Worm (Caenorhabditis elegans): ENCODE data around the gene srg-11.

DNA sequence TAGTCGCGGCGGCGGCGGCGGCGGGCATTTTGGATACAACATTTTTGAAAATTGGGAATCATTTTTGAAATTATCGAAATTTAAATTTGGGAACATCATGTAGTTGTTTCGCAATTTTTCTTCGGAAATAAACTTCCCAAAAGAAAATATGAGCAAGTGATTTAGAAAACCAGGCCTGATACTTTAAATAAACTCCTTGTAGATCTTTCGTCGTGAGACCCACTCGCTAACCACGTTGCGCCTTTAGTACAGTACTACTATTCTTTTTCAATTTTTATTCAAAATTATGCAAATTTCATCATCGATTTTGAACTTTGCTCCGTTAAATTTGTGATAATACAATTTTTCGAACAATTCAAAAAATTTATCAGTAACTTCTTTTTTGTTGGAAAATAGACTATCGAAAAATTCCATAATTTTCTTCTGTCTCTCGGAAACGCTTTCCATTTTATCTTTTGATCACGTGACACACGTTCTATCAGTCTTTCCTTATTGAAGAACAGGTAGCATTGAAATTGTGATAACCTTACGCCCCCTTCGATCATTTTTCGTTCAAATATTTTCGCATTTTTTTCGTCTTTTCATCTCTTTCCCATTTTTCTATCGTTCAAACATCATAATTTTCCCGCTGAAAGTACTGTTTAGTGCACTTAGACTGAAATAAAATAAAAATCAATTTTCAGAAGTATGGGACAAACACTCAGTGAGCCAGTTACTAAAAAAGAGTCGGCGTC lies 29.8 kb upstream of the srg-11 start, which contains the start of gene ppm-2:
- TF ChIP-seq snpc-4 (tag; optimal IDR thresholded peaks at IDR 0.05), result no peak
- no peak for TF ChIP-seq pqm-1 (tag; optimal IDR thresholded peaks at IDR 0.05)
- no peak for TF ChIP-seq nhr-76 (tag; optimal IDR thresholded peaks at IDR 0.05)
- no peak for TF ChIP-seq xbp-1 (tag; optimal IDR thresholded peaks at IDR 0.05)
- no peak for TF ChIP-seq ceh-82 (tag; optimal IDR thresholded peaks at IDR 0.05)
- peak; percentile 48 for TF ChIP-seq ama-1 (optimal IDR thresholded peaks at IDR 0.05)
- no peak for TF ChIP-seq dpl-1 (GFP tag; optimal IDR thresholded peaks at IDR 0.05)
- no peak for TF ChIP-seq mdl-1 (tag; optimal IDR thresholded peaks at IDR 0.05)
- no peak for TF ChIP-seq nhr-12 (tag; optimal IDR thresholded peaks at IDR 0.05)
- no peak for TF ChIP-seq lsy-2 (tag; optimal IDR thresholded peaks at IDR 0.05)
- TF ChIP-seq C34B4.2 (tag; optimal IDR thresholded peaks at IDR 0.05), result no peak
- TF ChIP-seq nhr-20 (tag; optimal IDR thresholded peaks at IDR 0.05), result peak; percentile 15
